Worm (Caenorhabditis elegans) whole organism, L1 larva: ENCODE data around the gene C27H5.12.

Source experiments
- C16A3.4 ChIP-seq: fragments of 150-350 bp; optimal IDR thresholded peaks from 2 replicates; lab custom pipeline; 2014; ENCODE audit warnings: missing biosample characterization, missing genetic modification characterization
- ama-1 ChIP-seq: fragments of 150-350 bp; optimal IDR thresholded peaks from 2 replicates; lab custom pipeline; 2014
- egl-27 ChIP-seq, 2 experiments: fragments of 150-350 bp in 1 of 2; sonication (generic microtip); optimal IDR thresholded peaks; 3 replicates each; lab custom pipeline; 2017 to 2018; ENCODE audit warnings: missing biosample characterization in 2 of 2, missing genetic modification characterization in 2 of 2, missing genetic modification reagents in 2 of 2
- fkh-10 ChIP-seq: sonication (generic microtip); optimal IDR thresholded peaks from 2 replicates; lab custom pipeline; 2017; ENCODE audit warnings: missing biosample characterization, missing genetic modification reagents, missing genetic modification characterization
- nhr-11 ChIP-seq: fragments of 150-350 bp; optimal IDR thresholded peaks from 2 replicates; lab custom pipeline; 2014; ENCODE audit warnings: missing biosample characterization, missing genetic modification characterization
- nhr-90 ChIP-seq: sonication (generic microtip); optimal IDR thresholded peaks from 2 replicates; lab custom pipeline; 2016; ENCODE audit warnings: mild to moderate bottlenecking, missing genetic modification characterization, missing compliant biosample characterization; ENCODE audit not compliant: poor library complexity
- skn-1 ChIP-seq: fragments of 150-350 bp; optimal IDR thresholded peaks from 2 replicates; lab custom pipeline; 2014; ENCODE audit warnings: missing biosample characterization, missing genetic modification characterization

- no peak for TF ChIP-seq ama-1 (lab: Kevin White, UChicago)
- TF ChIP-seq nhr-11 (tag; lab: Kevin White, UChicago) = no peak
- TF ChIP-seq fkh-10 = no peak
- TF ChIP-seq nhr-90 (tag; lab: Kevin White, UChicago) = no peak
- no peak for TF ChIP-seq skn-1 (tag; lab: Kevin White, UChicago)
- no peak for TF ChIP-seq egl-27 (tag; optimal IDR thresholded peaks at IDR 0.05; lab: Kevin White, UChicago)
- TF ChIP-seq C16A3.4 (tag; lab: Kevin White, UChicago) = no peak
Observed at ce11 chrII:7203110-7203509, 41.7 kb upstream of the C27H5.12 start, which contains the start of gene srd-56.
